Worm (Caenorhabditis elegans) whole organism, young adult: Measurements from ENCODE around the gene scl-1.

Experiments used
- F37B4.10 ChIP-seq: fragments of 200-800 bp; sonication (Bioruptor generic); IDR thresholded peaks from 2 replicates; pipeline ENCODE4 v1.3.6; 2022; ENCODE audit warnings: missing genetic modification characterization, missing compliant biosample characterization
- F57C9.4 ChIP-seq: sonication (generic microtip); optimal IDR thresholded peaks from 2 replicates; lab custom pipeline; 2017; ENCODE audit warnings: mild to moderate bottlenecking, missing genetic modification characterization, missing compliant biosample characterization
- atf-7 ChIP-seq: sonication (generic microtip); optimal IDR thresholded peaks from 2 replicates; lab custom pipeline; 2017; ENCODE audit warnings: mild to moderate bottlenecking, missing genetic modification characterization, missing compliant biosample characterization
- bed-2 ChIP-seq: fragments of 200-800 bp; sonication (Bioruptor generic); IDR thresholded peaks from 2 replicates; pipeline ENCODE4 v1.3.6; 2022; ENCODE audit warnings: missing genetic modification reagents, missing genetic modification characterization, missing compliant biosample characterization
- nhr-120 ChIP-seq: fragments of 200-800 bp; sonication (Bioruptor generic); IDR thresholded peaks from 2 replicates; pipeline ENCODE4 v1.3.6; 2022; ENCODE audit warnings: missing genetic modification characterization, missing compliant biosample characterization
- nhr-27 ChIP-seq: fragments of 200-800 bp; sonication (Bioruptor generic); optimal IDR thresholded peaks from 2 replicates; lab custom pipeline; 2018; ENCODE audit warnings: mild to moderate bottlenecking, missing genetic modification characterization, moderate library complexity, missing compliant biosample characterization
- nhr-90 ChIP-seq: sonication (generic microtip); optimal IDR thresholded peaks from 2 replicates; lab custom pipeline; 2016; ENCODE audit warnings: missing genotype, mild to moderate bottlenecking, missing genetic modification characterization, missing compliant biosample characterization
- pbrm-1 ChIP-seq: fragments of 200-800 bp; sonication (Bioruptor generic); IDR thresholded peaks from 2 replicates; pipeline ENCODE4 v1.3.6; 2022; ENCODE audit warnings: missing genetic modification reagents, missing genetic modification characterization, missing compliant biosample characterization
- unc-62 ChIP-seq: fragments of 150-350 bp; optimal IDR thresholded peaks from 2 replicates; lab custom pipeline; 2014; ENCODE audit warnings: missing biosample characterization, missing genetic modification reagents, missing genetic modification characterization
- ztf-18 ChIP-seq: sonication (generic microtip); optimal IDR thresholded peaks from 2 replicates; lab custom pipeline; 2016; ENCODE audit warnings: missing genotype, mild to moderate bottlenecking, missing genetic modification characterization, missing compliant biosample characterization

- TF ChIP-seq bed-2 (GFP tag; lab: Robert Waterston, UW) (no peak), F37B4.10 (GFP tag; lab: Robert Waterston, UW) (no peak), pbrm-1 (no peak), unc-62 (GFP tag; lab: Kevin White, UChicago) (no peak), nhr-90 (tag; lab: Kevin White, UChicago) (no peak), F57C9.4 (tag; lab: Kevin White, UChicago) (no peak), nhr-120 (GFP tag; lab: Robert Waterston, UW) (no peak), nhr-27 (tag; lab: Kevin White, UChicago) (no peak), ztf-18 (no peak), atf-7 (tag; lab: Kevin White, UChicago) (no peak)
Observed at ce11 chrIV:13051073-13051472, 5.1 kb upstream of the scl-1 start, which contains the start of gene scl-11.
